Fruit fly (Drosophila melanogaster): ENCODE measurements around the gene cad.

dm6 chr2L:20734066-20734686 is 36.4 kb upstream of the cad start, which contains the start of gene TM9SF2:
- peak; percentile 13 for TF ChIP-seq pad (GFP tag; optimal IDR thresholded peaks at IDR 0.05)
- no peak for TF ChIP-seq cic (GFP tag; optimal IDR thresholded peaks at IDR 0.05)
- no peak for TF ChIP-seq cnc (optimal IDR thresholded peaks at IDR 0.05)
- peak; percentile 6 for TF ChIP-seq CG14711 (tag; optimal IDR thresholded peaks at IDR 0.05)
